Worm (Caenorhabditis elegans): ENCODE data around the gene tsp-13.

tsp-13 gene

ce11 chrV:19177804-19178203 lies 23.9 kb downstream of the tsp-13 start:
- TF ChIP-seq B0261.1 (tag; optimal IDR thresholded peaks at IDR 0.05) (peak; percentile 49), hlh-12 (tag; optimal IDR thresholded peaks at IDR 0.05) (no peak), ztf-18 (tag; optimal IDR thresholded peaks at IDR 0.05) (peak; percentile 7), tbp1 (GFP tag; optimal IDR thresholded peaks at IDR 0.05) (peak; percentile 77), ZK185.1 (tag; optimal IDR thresholded peaks at IDR 0.05; ENCODE audit: poor library complexity, severe bottlenecking) (no peak), rec-8 (tag; optimal IDR thresholded peaks at IDR 0.05) (peak in 1 of 2 experiments; percentile 2), rpc-1 (optimal IDR thresholded peaks at IDR 0.05) (peak; percentile 45), rpc-1 (tag; optimal IDR thresholded peaks at IDR 0.05) (peak; percentile 71)

ce11 chrV:19178896-19179295 lies 25.0 kb downstream of the tsp-13 start:
- no peak for TF ChIP-seq athp-1 (tag; optimal IDR thresholded peaks at IDR 0.05)
- TF ChIP-seq repo-1 (tag; optimal IDR thresholded peaks at IDR 0.05) = no peak
- TF ChIP-seq attf-6 (GFP tag; IDR thresholded peaks at IDR 0.05) = no peak
- no peak for TF ChIP-seq F22D6.2 (tag; optimal IDR thresholded peaks at IDR 0.05)
- TF ChIP-seq sptf-2 (GFP tag; optimal IDR thresholded peaks at IDR 0.05) = no peak
- no peak for TF ChIP-seq aptf-2 (GFP tag; conservative IDR thresholded peaks at IDR 0.05)
- TF ChIP-seq F39B2.1 (GFP tag; IDR thresholded peaks at IDR 0.05) = no peak
- TF ChIP-seq Y95B8A.8 (GFP tag; IDR thresholded peaks at IDR 0.05) = no peak

- TF ChIP-seq ets-4 (GFP tag; optimal IDR thresholded peaks at IDR 0.05) = no peak
- no peak for TF ChIP-seq zim-3 (tag; optimal IDR thresholded peaks at IDR 0.05)
- TF ChIP-seq Y53F4B.3 (GFP tag; IDR thresholded peaks at IDR 0.05) = no peak
- TF ChIP-seq dox-1 (GFP tag; IDR thresholded peaks at IDR 0.05) = no peak
- TF ChIP-seq F55B11.4 (tag; optimal IDR thresholded peaks at IDR 0.05; ENCODE audit: borderline replicate concordance, insufficient read depth) = no peak
- TF ChIP-seq sptf-2 (GFP tag; optimal IDR thresholded peaks at IDR 0.05) = no peak
- TF ChIP-seq ceh-100 (GFP tag; IDR thresholded peaks at IDR 0.05) = no peak
Measured at ce11 chrV:19181684-19182083, 27.8 kb downstream of the tsp-13 start.

DNA sequence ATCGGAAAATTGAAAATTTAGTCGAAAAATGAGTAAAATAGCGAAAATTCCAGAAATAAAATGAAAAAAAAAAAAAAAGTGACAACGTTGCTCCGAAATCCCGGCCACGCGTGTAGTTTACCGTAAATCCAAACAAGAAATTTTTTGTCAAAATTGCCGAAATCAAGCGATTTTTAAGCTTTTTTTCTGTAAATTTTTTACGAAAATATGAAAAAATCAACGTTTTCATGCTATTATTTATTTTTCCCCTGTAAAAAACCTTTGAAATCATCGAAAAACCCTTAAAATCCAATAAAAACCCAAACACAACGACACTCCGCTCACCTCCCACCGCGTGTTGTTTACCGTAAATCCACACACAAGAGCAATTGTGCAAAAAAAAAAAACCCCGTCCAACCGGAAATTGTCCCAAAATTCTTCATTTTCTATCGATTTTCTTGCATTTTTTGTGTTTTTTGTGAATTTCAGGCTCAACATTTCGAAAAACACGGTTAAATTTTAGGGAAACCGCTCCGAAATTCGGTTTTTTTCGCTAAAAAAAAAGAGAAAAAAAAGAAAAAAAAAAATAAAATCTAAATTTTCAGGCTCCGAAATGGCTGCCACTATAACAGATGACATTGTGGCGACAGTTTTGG lies 36.2 kb downstream of the tsp-13 start, which contains the start of the genes Y39B6A.3 and pph-5:
Gene Y39B6A.3 (minus strand): TSS at position 51 of the 635 bp plus-strand sequence.
Gene pph-5 (plus strand): TSS at position 585 of the 635 bp plus-strand sequence.
- 0 out of 2 replicates have a peak, but pooled peaks have one; percentile 38 for TF ChIP-seq K11D2.4 (GFP tag; IDR thresholded peaks at IDR 0.05)
- peak; percentile 98 for TF ChIP-seq attf-3 (GFP tag; conservative IDR thresholded peaks at IDR 0.05)
- no peak for TF ChIP-seq lir-1 (GFP tag; conservative IDR thresholded peaks at IDR 0.05)
- peak; percentile 69 for TF ChIP-seq attf-5 (GFP tag; optimal IDR thresholded peaks at IDR 0.05)
- peak; percentile 36 for TF ChIP-seq lin-40 (tag; optimal IDR thresholded peaks at IDR 0.05)
- TF ChIP-seq snpc-4 (GFP tag; optimal IDR thresholded peaks at IDR 0.05) = no peak
- peak in 1 of 4 experiments; percentile 36 for TF ChIP-seq snpc-4 (tag; optimal IDR thresholded peaks at IDR 0.05)
- no peak for TF ChIP-seq cebp-1 (GFP tag; IDR thresholded peaks at IDR 0.05)
- TF ChIP-seq cebp-1 (tag; optimal IDR thresholded peaks at IDR 0.05) = peak; percentile 2
- TF ChIP-seq tbp1 (GFP tag; optimal IDR thresholded peaks at IDR 0.05) = no peak
- TF ChIP-seq dpff-1 (tag; optimal IDR thresholded peaks at IDR 0.05) = no peak
- TF ChIP-seq snpc-3.4 (tag; optimal IDR thresholded peaks at IDR 0.05) = peak; percentile 25
- TF ChIP-seq K12H6.12 (tag; optimal IDR thresholded peaks at IDR 0.05) = peak; percentile 31
- no peak for TF ChIP-seq hsf-1 (GFP tag; IDR thresholded peaks at IDR 0.05)
- no peak for TF ChIP-seq F10E7.11 (tag; optimal IDR thresholded peaks at IDR 0.05)
- TF ChIP-seq ama-1 (optimal IDR thresholded peaks at IDR 0.05) = no peak
- no peak for TF ChIP-seq ama-1 (GFP tag; optimal IDR thresholded peaks at IDR 0.05)

All from whole organism, young adult.